Worm (Caenorhabditis elegans) whole organism, late embryonic: ENCODE results near the gene dop-1.

Source experiments
- C38D4.7 ChIP-seq: fragments of 200-800 bp; sonication (Bioruptor generic); optimal IDR thresholded peaks from 2 replicates; lab custom pipeline; 2018; ENCODE audit warnings: mild to moderate bottlenecking, missing genetic modification characterization, moderate library complexity, missing compliant biosample characterization
- K02D7.2 ChIP-seq: sonication (generic microtip); optimal IDR thresholded peaks from 2 replicates; lab custom pipeline; 2017; ENCODE audit warnings: mild to moderate bottlenecking, missing genetic modification characterization, missing compliant biosample characterization
- ahr-1 ChIP-seq: sonication (generic microtip); optimal IDR thresholded peaks from 2 replicates; lab custom pipeline; 2016; ENCODE audit warnings: missing genetic modification characterization, missing compliant biosample characterization
- ceh-14 ChIP-seq: sonication (generic microtip); optimal IDR thresholded peaks from 2 replicates; lab custom pipeline; 2016; ENCODE audit warnings: missing genotype, missing genetic modification characterization, missing compliant biosample characterization
- ceh-18 ChIP-seq: sonication (generic microtip); optimal IDR thresholded peaks from 2 replicates; lab custom pipeline; 2016; ENCODE audit warnings: missing genetic modification characterization, missing compliant biosample characterization
- ceh-2 ChIP-seq: sonication (generic microtip); optimal IDR thresholded peaks from 2 replicates; lab custom pipeline; 2016; ENCODE audit warnings: missing genotype, missing genetic modification characterization, missing compliant biosample characterization
- ceh-30 ChIP-seq: fragments of 150-350 bp; optimal IDR thresholded peaks from 2 replicates; lab custom pipeline; 2014; ENCODE audit warnings: missing biosample characterization, missing genetic modification characterization
- ceh-31 ChIP-seq: sonication (generic microtip); optimal IDR thresholded peaks from 2 replicates; lab custom pipeline; 2016; ENCODE audit warnings: missing genetic modification characterization, missing compliant biosample characterization
- ceh-34 ChIP-seq: sonication (generic microtip); optimal IDR thresholded peaks from 2 replicates; lab custom pipeline; 2016; ENCODE audit warnings: mild to moderate bottlenecking, missing genetic modification characterization, missing compliant biosample characterization
- ceh-48 ChIP-seq: sonication (generic microtip); optimal IDR thresholded peaks from 2 replicates; lab custom pipeline; 2016; ENCODE audit warnings: missing genetic modification characterization, inconsistent platforms, missing compliant biosample characterization
- che-1 ChIP-seq: sonication (generic microtip); optimal IDR thresholded peaks from 2 replicates; lab custom pipeline; 2016; ENCODE audit warnings: mild to moderate bottlenecking, missing genetic modification characterization, missing compliant biosample characterization
- dmd-4 ChIP-seq: sonication (generic microtip); optimal IDR thresholded peaks from 2 replicates; lab custom pipeline; 2016; ENCODE audit warnings: borderline replicate concordance, missing genetic modification characterization, missing compliant biosample characterization
- dve-1 ChIP-seq: sonication (generic microtip); optimal IDR thresholded peaks from 2 replicates; lab custom pipeline; 2017; ENCODE audit warnings: antibody characterized with exemption, mild to moderate bottlenecking, missing genetic modification characterization, missing compliant biosample characterization
- elt-2 ChIP-seq: sonication (generic microtip); optimal IDR thresholded peaks from 2 replicates; lab custom pipeline; 2016; ENCODE audit warnings: missing genetic modification reagents, missing genetic modification characterization, missing compliant biosample characterization
- elt-4 ChIP-seq: sonication (generic microtip); optimal IDR thresholded peaks from 2 replicates; lab custom pipeline; 2016; ENCODE audit warnings: missing genetic modification characterization, missing compliant biosample characterization
- ets-4 ChIP-seq: sonication (generic microtip); optimal IDR thresholded peaks from 2 replicates; lab custom pipeline; 2016; ENCODE audit warnings: missing genetic modification characterization, missing compliant biosample characterization
- eyg-1 ChIP-seq: sonication (generic microtip); optimal IDR thresholded peaks from 2 replicates; lab custom pipeline; 2016; ENCODE audit warnings: missing genotype, missing genetic modification characterization, missing compliant biosample characterization
- fkh-6 ChIP-seq: sonication (generic microtip); optimal IDR thresholded peaks from 2 replicates; lab custom pipeline; 2016; ENCODE audit warnings: missing genetic modification characterization, missing compliant biosample characterization
- gmeb-2 ChIP-seq: sonication (generic microtip); optimal IDR thresholded peaks from 2 replicates; lab custom pipeline; 2016; ENCODE audit warnings: missing genetic modification characterization, inconsistent platforms, missing compliant biosample characterization
- hlh-13 ChIP-seq: fragments of 200-800 bp; sonication (Bioruptor generic); optimal IDR thresholded peaks from 2 replicates; lab custom pipeline; 2018; ENCODE audit warnings: mild to moderate bottlenecking, missing genetic modification characterization, missing compliant biosample characterization
- hlh-30 ChIP-seq: sonication (generic microtip); optimal IDR thresholded peaks from 2 replicates; lab custom pipeline; 2017; ENCODE audit warnings: antibody characterized with exemption, missing genetic modification characterization, missing compliant biosample characterization; ENCODE audit not compliant: insufficient read depth
- lin-11 ChIP-seq: fragments of 200-800 bp; sonication (Bioruptor generic); optimal IDR thresholded peaks from 2 replicates; lab custom pipeline; 2018; ENCODE audit warnings: mild to moderate bottlenecking, missing genetic modification characterization, missing compliant biosample characterization
- madf-2 ChIP-seq: sonication (generic microtip); optimal IDR thresholded peaks from 2 replicates; lab custom pipeline; 2017; ENCODE audit warnings: missing genetic modification characterization, missing compliant biosample characterization
- nfya-1 ChIP-seq: sonication (generic microtip); optimal IDR thresholded peaks from 2 replicates; lab custom pipeline; 2017; ENCODE audit warnings: missing genetic modification characterization, mild to moderate bottlenecking, missing compliant biosample characterization, antibody characterized with exemption, moderate library complexity
- npax-4 ChIP-seq: sonication (generic microtip); optimal IDR thresholded peaks from 2 replicates; lab custom pipeline; 2016; ENCODE audit warnings: missing genetic modification characterization, missing compliant biosample characterization
- pag-3 ChIP-seq: sonication (generic microtip); optimal IDR thresholded peaks from 2 replicates; lab custom pipeline; 2016; ENCODE audit warnings: missing compliant biosample characterization, missing genetic modification characterization, borderline replicate concordance
- pat-9 ChIP-seq: fragments of 200-800 bp; sonication (Bioruptor generic); optimal IDR thresholded peaks from 2 replicates; lab custom pipeline; 2018; ENCODE audit warnings: mild to moderate bottlenecking, missing genetic modification characterization, moderate library complexity, missing compliant biosample characterization
- pax-1 ChIP-seq: fragments of 150-350 bp; optimal IDR thresholded peaks from 2 replicates; lab custom pipeline; 2014; ENCODE audit warnings: missing biosample characterization, missing genetic modification characterization
- pha-2 ChIP-seq: sonication (generic microtip); optimal IDR thresholded peaks from 2 replicates; lab custom pipeline; 2017; ENCODE audit warnings: mild to moderate bottlenecking, missing genetic modification characterization, missing compliant biosample characterization
- pha-4 ChIP-seq: fragments of 150-350 bp; optimal IDR thresholded peaks from 2 replicates; lab custom pipeline; 2018; ENCODE audit warnings: missing biosample characterization, missing genetic modification reagents, missing genetic modification characterization
- pros-1 ChIP-seq: fragments of 150-350 bp; optimal IDR thresholded peaks from 2 replicates; lab custom pipeline; 2014; ENCODE audit warnings: missing biosample characterization, missing genetic modification reagents, missing genetic modification characterization
- rnt-1 ChIP-seq: sonication (generic microtip); optimal IDR thresholded peaks from 2 replicates; lab custom pipeline; 2016; ENCODE audit warnings: missing genetic modification characterization, missing compliant biosample characterization
- sdc-2 ChIP-seq: sonication (generic microtip); optimal IDR thresholded peaks from 2 replicates; lab custom pipeline; 2016; ENCODE audit warnings: missing genotype, missing genetic modification characterization, missing compliant biosample characterization
- sox-2 ChIP-seq: fragments of 200-800 bp; sonication (Bioruptor generic); IDR thresholded peaks from 2 replicates; pipeline ENCODE4 v1.3.6; 2022; ENCODE audit warnings: missing genetic modification reagents, missing genetic modification characterization, missing compliant biosample characterization
- sox-4 ChIP-seq: sonication (generic microtip); optimal IDR thresholded peaks from 2 replicates; lab custom pipeline; 2017; ENCODE audit warnings: mild to moderate bottlenecking, missing genetic modification characterization, inconsistent platforms, missing compliant biosample characterization
- syd-9 ChIP-seq: sonication (generic microtip); optimal IDR thresholded peaks from 2 replicates; lab custom pipeline; 2016; ENCODE audit warnings: mild to moderate bottlenecking, missing genetic modification characterization, moderate library complexity, missing compliant biosample characterization
- tbx-2 ChIP-seq: sonication (generic microtip); optimal IDR thresholded peaks from 2 replicates; lab custom pipeline; 2016; ENCODE audit warnings: missing genetic modification characterization, missing compliant biosample characterization
- ttx-3 ChIP-seq: sonication (generic microtip); optimal IDR thresholded peaks from 2 replicates; lab custom pipeline; 2016; ENCODE audit warnings: missing genetic modification reagents, missing genetic modification characterization, missing compliant biosample characterization
- unc-3 ChIP-seq, 2 experiments: fragments of 200-800 bp in 1 of 2; sonication (Bioruptor generic) in 1 of 2; sonication (generic microtip) in 1 of 2; conservative IDR thresholded peaks in 1 of 2; optimal IDR thresholded peaks in 1 of 2; 2 replicates each; pipeline versions ENCODE4 v1.3.6 to Lab custom; 2016 to 2022; ENCODE audit warnings: missing compliant biosample characterization in 2 of 2, missing genetic modification characterization in 2 of 2, missing genetic modification reagents in 1 of 2
- unc-42 ChIP-seq: sonication (generic microtip); optimal IDR thresholded peaks from 2 replicates; lab custom pipeline; 2016; ENCODE audit warnings: missing genotype, missing genetic modification characterization, missing compliant biosample characterization
- unc-55 ChIP-seq: sonication (generic microtip); optimal IDR thresholded peaks from 2 replicates; lab custom pipeline; 2017; ENCODE audit warnings: missing biosample characterization, missing genetic modification reagents, missing genetic modification characterization

The dop-1 gene

DNA sequence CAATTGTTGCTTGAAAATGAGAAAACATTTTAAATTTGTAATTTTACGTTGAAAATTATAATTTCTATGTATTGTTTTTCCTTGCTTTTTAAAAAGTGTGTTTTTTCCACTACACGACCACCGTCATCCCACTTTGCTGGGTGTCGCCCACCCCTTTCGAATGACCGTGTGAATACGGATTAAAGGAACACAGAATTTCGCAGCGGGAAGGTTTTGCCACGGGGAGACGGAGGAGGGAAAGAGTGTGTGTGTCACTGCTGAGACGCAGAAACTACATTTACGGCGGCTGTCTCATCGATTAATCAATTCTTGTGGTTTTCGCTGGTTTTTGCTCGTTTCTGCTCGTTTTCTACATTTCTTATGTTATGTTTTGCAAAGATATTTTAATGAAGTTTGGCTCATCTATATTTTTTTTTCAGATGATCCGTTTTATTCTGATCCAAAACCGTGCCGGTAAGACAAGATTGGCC, 39.2 kb upstream of the dop-1 start, which contains the start of gene aps-2:
TSS of gene aps-2 (plus strand) at position 420 of the 470 bp plus-strand sequence.
- no peak for TF ChIP-seq sox-2
- TF ChIP-seq unc-55 (GFP tag; lab: Kevin White, UChicago), result peak; percentile 41
- TF ChIP-seq hlh-30, result peak; percentile 18
- peak; percentile 32 for TF ChIP-seq ceh-2
- TF ChIP-seq unc-3 (GFP tag; conservative IDR thresholded peaks at IDR 0.05; lab: Robert Waterston, UW), result no peak
- TF ChIP-seq unc-3 (tag; optimal IDR thresholded peaks at IDR 0.05; lab: Kevin White, UChicago), result no peak
- TF ChIP-seq rnt-1, result peak; percentile 33
- TF ChIP-seq pha-2 (tag; lab: Kevin White, UChicago), result peak; percentile 0
- no peak for TF ChIP-seq ahr-1
- TF ChIP-seq lin-11 (tag; lab: Kevin White, UChicago), result no peak
- no peak for TF ChIP-seq ttx-3 (tag; lab: Kevin White, UChicago)
- TF ChIP-seq che-1 (tag; lab: Kevin White, UChicago), result no peak
- TF ChIP-seq nfya-1 (tag; lab: Kevin White, UChicago), result peak; percentile 61
- peak; percentile 69 for TF ChIP-seq sdc-2
- no peak for TF ChIP-seq pax-1 (tag; lab: Kevin White, UChicago)
- TF ChIP-seq fkh-6 (tag; lab: Kevin White, UChicago), result no peak
- peak; percentile 1 for TF ChIP-seq ceh-14 (tag; lab: Kevin White, UChicago)
- TF ChIP-seq ets-4 (tag; lab: Kevin White, UChicago), result no peak
- TF ChIP-seq tbx-2 (tag; lab: Kevin White, UChicago), result peak; percentile 29
- no peak for TF ChIP-seq ceh-30 (tag; lab: Kevin White, UChicago)
- no peak for TF ChIP-seq madf-2 (tag; lab: Kevin White, UChicago)
- TF ChIP-seq ceh-48 (tag; lab: Kevin White, UChicago), result peak; percentile 100
- TF ChIP-seq pag-3 (tag; lab: Kevin White, UChicago), result no peak
- TF ChIP-seq dmd-4 (tag; lab: Kevin White, UChicago), result no peak
- no peak for TF ChIP-seq dve-1 (tag; lab: Kevin White, UChicago)
- TF ChIP-seq ceh-34, result peak; percentile 18
- peak; percentile 73 for TF ChIP-seq ceh-31
- TF ChIP-seq ceh-18, result peak; percentile 4
- TF ChIP-seq syd-9, result no peak
- TF ChIP-seq unc-42 (tag; lab: Kevin White, UChicago), result peak; percentile 35
- no peak for TF ChIP-seq hlh-13 (GFP tag; lab: Kevin White, UChicago)
- no peak for TF ChIP-seq K02D7.2 (tag; lab: Kevin White, UChicago)
- TF ChIP-seq elt-4 (tag; lab: Kevin White, UChicago), result no peak
- TF ChIP-seq pros-1 (tag; lab: Kevin White, UChicago), result no peak
- peak; percentile 55 for TF ChIP-seq elt-2 (tag; lab: Kevin White, UChicago)

DNA sequence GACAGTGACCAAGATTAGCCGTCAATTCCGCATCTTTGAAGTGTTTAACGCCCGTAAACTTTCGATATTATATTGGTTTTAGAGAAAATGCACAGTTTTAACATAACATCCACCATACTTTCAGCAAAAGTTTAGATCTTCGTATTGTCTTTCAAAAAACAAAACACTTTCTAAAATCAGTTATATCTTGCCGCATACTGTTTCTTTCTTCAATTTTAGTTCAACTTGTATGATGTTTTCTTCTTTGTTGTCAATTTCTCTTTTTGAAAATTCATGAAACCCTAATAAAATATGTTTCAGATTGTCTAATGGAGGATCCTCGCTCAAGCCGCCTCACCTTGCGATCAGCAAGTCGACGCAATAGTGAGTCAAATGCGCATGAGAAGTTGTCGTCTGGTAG, 35.2 kb upstream of the dop-1 start, which contains the start of gene F02E8.4:
TSS of gene F02E8.4 (plus strand) at position 301 of the 400 bp plus-strand sequence.
- TF ChIP-seq pha-4 (tag; lab: Kevin White, UChicago), result no peak
- TF ChIP-seq sdc-2, result no peak
- no peak for TF ChIP-seq unc-3 (GFP tag; conservative IDR thresholded peaks at IDR 0.05; lab: Robert Waterston, UW)
- no peak for TF ChIP-seq unc-3 (tag; optimal IDR thresholded peaks at IDR 0.05; lab: Kevin White, UChicago)
- no peak for TF ChIP-seq pag-3 (tag; lab: Kevin White, UChicago)
- TF ChIP-seq pros-1 (tag; lab: Kevin White, UChicago), result no peak
- no peak for TF ChIP-seq eyg-1
- no peak for TF ChIP-seq ttx-3 (tag; lab: Kevin White, UChicago)
- no peak for TF ChIP-seq ahr-1
- TF ChIP-seq K02D7.2 (tag; lab: Kevin White, UChicago), result no peak
- no peak for TF ChIP-seq gmeb-2
- no peak for TF ChIP-seq ceh-18

DNA sequence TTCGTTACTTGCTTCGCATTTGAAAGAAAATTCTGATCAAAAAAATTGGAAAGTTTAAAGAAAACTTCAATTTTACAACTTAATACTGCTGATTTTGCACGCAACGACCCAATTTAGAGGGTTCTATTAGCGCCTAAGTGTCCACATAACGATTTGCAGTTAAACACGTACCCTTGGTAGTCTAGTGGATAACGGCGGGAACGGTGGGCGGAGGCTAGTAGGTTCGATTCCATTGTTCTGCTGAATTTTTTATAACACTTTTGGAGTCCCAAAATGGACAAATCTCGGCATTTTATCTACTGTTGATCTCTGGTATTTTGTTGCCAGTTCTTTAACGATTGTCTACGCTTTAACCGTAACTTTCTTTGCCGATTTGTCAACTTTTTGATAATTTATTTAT, 34.5 kb upstream of the dop-1 start:
- no peak for TF ChIP-seq syd-9
- TF ChIP-seq ttx-3 (tag; lab: Kevin White, UChicago), result no peak
- no peak for TF ChIP-seq pat-9 (tag; lab: Kevin White, UChicago)
- TF ChIP-seq lin-11 (tag; lab: Kevin White, UChicago), result no peak
- no peak for TF ChIP-seq ceh-18
- no peak for TF ChIP-seq ceh-48 (tag; lab: Kevin White, UChicago)
- TF ChIP-seq unc-42 (tag; lab: Kevin White, UChicago), result no peak
- TF ChIP-seq C38D4.7 (GFP tag; lab: Kevin White, UChicago), result no peak
- TF ChIP-seq npax-4 (tag; lab: Kevin White, UChicago), result no peak
- TF ChIP-seq ceh-2, result no peak
- no peak for TF ChIP-seq sox-4 (tag; lab: Kevin White, UChicago)
